Worm (Caenorhabditis elegans) whole organism, L2 larva: ENCODE measurements around the gene algn-9.

ENCODE experiments used
- C34F6.9 ChIP-seq: fragments of 150-350 bp; optimal IDR thresholded peaks from 2 replicates; lab custom pipeline; 2014; ENCODE audit warnings: missing biosample characterization, missing genetic modification characterization
- F13H6.1 ChIP-seq: sonication (generic microtip); optimal IDR thresholded peaks from 2 replicates; lab custom pipeline; 2016; ENCODE audit warnings: missing genetic modification characterization, missing compliant biosample characterization
- R02D3.7 ChIP-seq: fragments of 150-350 bp; optimal IDR thresholded peaks from 2 replicates; lab custom pipeline; 2014; ENCODE audit warnings: missing biosample characterization, missing genetic modification characterization
- Y55F3AM.14 ChIP-seq: fragments of 200-800 bp; sonication (Bioruptor generic); optimal IDR thresholded peaks from 2 replicates; lab custom pipeline; 2018; ENCODE audit warnings: mild to moderate bottlenecking, missing genetic modification characterization, missing compliant biosample characterization
- ZK546.5 ChIP-seq: sonication (generic microtip); optimal IDR thresholded peaks from 2 replicates; lab custom pipeline; 2017; ENCODE audit warnings: missing biosample characterization, missing genetic modification characterization
- alr-1 ChIP-seq: fragments of 150-350 bp; optimal IDR thresholded peaks from 2 replicates; lab custom pipeline; 2014; ENCODE audit warnings: missing biosample characterization, missing genetic modification characterization
- aly-2 ChIP-seq: fragments of 150-350 bp; optimal IDR thresholded peaks from 2 replicates; lab custom pipeline; 2014; ENCODE audit warnings: missing biosample characterization, missing genetic modification characterization
- ama-1 ChIP-seq: fragments of 150-350 bp; optimal IDR thresholded peaks from 2 replicates; lab custom pipeline; 2018; ENCODE audit warnings: inconsistent platforms
- blmp-1 ChIP-seq: sonication (generic microtip); optimal IDR thresholded peaks from 2 replicates; lab custom pipeline; 2017; ENCODE audit warnings: missing genetic modification characterization, mild to moderate bottlenecking, missing compliant biosample characterization, antibody characterized with exemption, moderate library complexity; ENCODE audit not compliant: insufficient read depth
- ceh-16 ChIP-seq: fragments of 150-350 bp; optimal IDR thresholded peaks from 2 replicates; lab custom pipeline; 2014; ENCODE audit warnings: missing biosample characterization, missing genetic modification characterization
- ceh-82 ChIP-seq: fragments of 150-350 bp; optimal IDR thresholded peaks from 2 replicates; lab custom pipeline; 2014; ENCODE audit warnings: missing biosample characterization, missing genetic modification characterization
- crh-2 ChIP-seq: sonication (generic microtip); optimal IDR thresholded peaks from 2 replicates; lab custom pipeline; 2017; ENCODE audit warnings: missing biosample characterization, missing genetic modification characterization
- dmd-4 ChIP-seq: sonication (generic microtip); optimal IDR thresholded peaks from 2 replicates; lab custom pipeline; 2017; ENCODE audit warnings: missing biosample characterization, missing genetic modification characterization
- egl-27 ChIP-seq: sonication (generic microtip); optimal IDR thresholded peaks from 3 replicates; lab custom pipeline; 2017; ENCODE audit warnings: missing biosample characterization, missing genetic modification reagents, missing genetic modification characterization
- elt-1 ChIP-seq: fragments of 150-350 bp; optimal IDR thresholded peaks from 2 replicates; lab custom pipeline; 2014; ENCODE audit warnings: missing biosample characterization, missing genetic modification characterization
- elt-3 ChIP-seq: sonication (generic microtip); optimal IDR thresholded peaks from 2 replicates; lab custom pipeline; 2017; ENCODE audit warnings: missing biosample characterization, missing genetic modification characterization
- fos-1 ChIP-seq: fragments of 150-350 bp; optimal IDR thresholded peaks from 2 replicates; lab custom pipeline; 2014; ENCODE audit warnings: missing biosample characterization, missing genetic modification characterization
- gmeb-1 ChIP-seq: fragments of 150-350 bp; optimal IDR thresholded peaks from 2 replicates; lab custom pipeline; 2014; ENCODE audit warnings: missing biosample characterization, missing genetic modification characterization
- lin-11 ChIP-seq: fragments of 150-350 bp; sonication (generic microtip); optimal IDR thresholded peaks from 2 replicates; lab custom pipeline; 2014; ENCODE audit warnings: missing biosample characterization, missing genetic modification characterization, inconsistent platforms, mixed read lengths
- lin-13 ChIP-seq: fragments of 150-350 bp; optimal IDR thresholded peaks from 2 replicates; lab custom pipeline; 2014; ENCODE audit warnings: missing biosample characterization, missing genetic modification reagents, missing genetic modification characterization
- lin-39 ChIP-seq: fragments of 150-350 bp; optimal IDR thresholded peaks from 2 replicates; lab custom pipeline; 2014; ENCODE audit warnings: missing biosample characterization, missing genetic modification reagents, missing genetic modification characterization
- lsy-2 ChIP-seq, 2 experiments: fragments of 150-350 bp in 1 of 2; sonication (generic microtip) in 1 of 2; optimal IDR thresholded peaks; 2 replicates each; lab custom pipeline; 2014 to 2017; ENCODE audit warnings: missing biosample characterization in 2 of 2, missing genetic modification characterization in 2 of 2
- mab-5 ChIP-seq: fragments of 150-350 bp; optimal IDR thresholded peaks from 2 replicates; lab custom pipeline; 2014; ENCODE audit warnings: missing biosample characterization, missing genetic modification characterization
- mbf-1 ChIP-seq: sonication (generic microtip); optimal IDR thresholded peaks from 2 replicates; lab custom pipeline; 2017; ENCODE audit warnings: missing biosample characterization, missing genetic modification characterization
- mdl-1 ChIP-seq, 2 experiments: fragments of 150-350 bp in 1 of 2; sonication (generic microtip) in 1 of 2; optimal IDR thresholded peaks; 2 replicates each; lab custom pipeline; 2017; ENCODE audit warnings: missing biosample characterization in 2 of 2, missing genetic modification characterization in 2 of 2
- nhr-10 ChIP-seq: sonication (generic microtip); optimal IDR thresholded peaks from 2 replicates; lab custom pipeline; 2017; ENCODE audit warnings: missing biosample characterization, missing genetic modification characterization
- nhr-11 ChIP-seq: fragments of 150-350 bp; optimal IDR thresholded peaks from 2 replicates; lab custom pipeline; 2014; ENCODE audit warnings: missing biosample characterization, missing genetic modification characterization
- nhr-12 ChIP-seq: fragments of 150-350 bp; optimal IDR thresholded peaks from 2 replicates; lab custom pipeline; 2014; ENCODE audit warnings: missing biosample characterization, missing genetic modification characterization
- nhr-129 ChIP-seq: fragments of 150-350 bp; optimal IDR thresholded peaks from 2 replicates; lab custom pipeline; 2014; ENCODE audit warnings: missing biosample characterization, missing genetic modification characterization
- nhr-21 ChIP-seq: fragments of 150-350 bp; optimal IDR thresholded peaks from 2 replicates; lab custom pipeline; 2014; ENCODE audit warnings: missing biosample characterization, missing genetic modification characterization
- nhr-23 ChIP-seq: fragments of 150-350 bp; optimal IDR thresholded peaks from 2 replicates; lab custom pipeline; 2014; ENCODE audit warnings: missing biosample characterization, missing genetic modification reagents, missing genetic modification characterization
- nhr-237 ChIP-seq: fragments of 150-350 bp; optimal IDR thresholded peaks from 2 replicates; lab custom pipeline; 2014; ENCODE audit warnings: missing biosample characterization, missing genetic modification characterization
- nhr-25 ChIP-seq: fragments of 150-350 bp; sonication (generic microtip); optimal IDR thresholded peaks from 3 replicates; lab custom pipeline; 2014; ENCODE audit warnings: missing biosample characterization, missing genetic modification characterization
- nhr-6 ChIP-seq: fragments of 150-350 bp; optimal IDR thresholded peaks from 2 replicates; lab custom pipeline; 2014; ENCODE audit warnings: missing biosample characterization, missing genetic modification characterization
- nhr-77 ChIP-seq: fragments of 150-350 bp; optimal IDR thresholded peaks from 2 replicates; lab custom pipeline; 2014; ENCODE audit warnings: missing biosample characterization, missing genetic modification characterization
- peb-1 ChIP-seq: fragments of 150-350 bp; optimal IDR thresholded peaks from 2 replicates; lab custom pipeline; 2014; ENCODE audit warnings: missing biosample characterization, missing genetic modification characterization
- sem-4 ChIP-seq: fragments of 150-350 bp; optimal IDR thresholded peaks from 2 replicates; lab custom pipeline; 2014; ENCODE audit warnings: missing biosample characterization, missing genetic modification reagents, missing genetic modification characterization
- skn-1 ChIP-seq: sonication (generic microtip); optimal IDR thresholded peaks from 2 replicates; lab custom pipeline; 2017; ENCODE audit warnings: missing biosample characterization, missing genetic modification characterization
- sma-3 ChIP-seq: sonication (generic microtip); optimal IDR thresholded peaks from 2 replicates; lab custom pipeline; 2016; ENCODE audit warnings: missing genetic modification reagents, missing genetic modification characterization, missing compliant biosample characterization
- sma-9 ChIP-seq, 2 experiments: fragments of 150-350 bp in 1 of 2; sonication (generic microtip) in 1 of 2; optimal IDR thresholded peaks; 2 replicates each; lab custom pipeline; 2014 to 2016; ENCODE audit warnings: missing genetic modification characterization in 2 of 2, mild to moderate bottlenecking in 1 of 2, missing biosample characterization in 1 of 2, missing compliant biosample characterization in 1 of 2, missing genetic modification reagents in 1 of 2, moderate library complexity in 1 of 2
- snpc-4 ChIP-seq: fragments of 150-350 bp; optimal IDR thresholded peaks from 2 replicates; lab custom pipeline; 2014; ENCODE audit warnings: missing biosample characterization, missing genetic modification characterization
- unc-39 ChIP-seq: fragments of 150-350 bp; optimal IDR thresholded peaks from 2 replicates; lab custom pipeline; 2014; ENCODE audit warnings: missing biosample characterization, missing genetic modification characterization
- unc-55 ChIP-seq: fragments of 150-350 bp; sonication (generic microtip); optimal IDR thresholded peaks from 3 replicates; lab custom pipeline; 2014; ENCODE audit warnings: missing biosample characterization, missing genetic modification reagents, missing genetic modification characterization
- unc-62 ChIP-seq: fragments of 150-350 bp; optimal IDR thresholded peaks from 2 replicates; lab custom pipeline; 2014; ENCODE audit warnings: missing biosample characterization, missing genetic modification reagents, missing genetic modification characterization
- zag-1 ChIP-seq: fragments of 150-350 bp; optimal IDR thresholded peaks from 2 replicates; lab custom pipeline; 2014; ENCODE audit warnings: missing biosample characterization, missing genetic modification characterization
- ztf-1 ChIP-seq: fragments of 200-800 bp; sonication (Bioruptor generic); conservative IDR thresholded peaks from 2 replicates; pipeline ENCODE4 v1.3.6; 2022; ENCODE audit warnings: missing genetic modification characterization, missing compliant biosample characterization
- ztf-11 ChIP-seq: sonication (generic microtip); optimal IDR thresholded peaks from 2 replicates; lab custom pipeline; 2017; ENCODE audit warnings: missing biosample characterization, missing genetic modification characterization
- ztf-4 ChIP-seq: fragments of 150-350 bp; optimal IDR thresholded peaks from 2 replicates; lab custom pipeline; 2014; ENCODE audit warnings: missing biosample characterization, missing genetic modification characterization

The algn-9 gene

DNA sequence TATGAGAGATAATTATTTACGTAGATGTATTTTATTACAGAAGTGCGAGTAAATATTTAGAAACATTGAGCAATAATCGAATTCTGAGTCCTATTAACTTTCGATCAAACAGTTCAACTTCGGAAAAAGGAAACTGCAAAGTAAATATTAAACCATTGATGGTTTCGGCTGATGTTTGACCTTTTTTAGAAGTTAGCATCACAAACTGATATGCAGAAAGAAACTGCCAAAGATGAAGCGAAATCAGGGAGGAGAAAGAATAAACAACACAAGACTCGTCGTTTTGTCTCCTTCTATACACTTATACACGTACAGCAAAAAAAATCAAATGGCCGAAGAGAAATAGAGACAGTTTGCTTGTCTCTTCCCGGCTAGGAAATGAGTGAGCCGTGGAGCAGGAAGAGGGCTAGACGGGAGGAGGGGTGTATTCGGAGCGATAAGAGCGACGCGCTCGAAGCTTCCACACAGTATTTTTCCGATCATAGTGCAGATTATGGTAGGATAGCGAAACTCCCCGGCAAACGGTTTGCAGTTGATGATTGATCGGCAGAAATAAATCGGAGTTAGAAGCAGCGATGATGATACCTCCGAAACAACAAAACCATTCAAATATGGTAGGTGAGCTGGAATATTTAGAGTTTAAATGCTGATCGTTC lies 27.5 kb upstream of the algn-9 start:
- TF ChIP-seq F13H6.1, result no peak
- TF ChIP-seq fos-1 (tag; lab: Kevin White, UChicago), result peak; percentile 39
- TF ChIP-seq zag-1 (tag; lab: Kevin White, UChicago), result no peak
- peak; percentile 45 for TF ChIP-seq sma-9 (GFP tag; optimal IDR thresholded peaks at IDR 0.05; lab: Kevin White, UChicago)
- no peak for TF ChIP-seq sma-9 (tag; optimal IDR thresholded peaks at IDR 0.05; lab: Kevin White, UChicago)
- peak; percentile 23 for TF ChIP-seq nhr-129 (tag; lab: Kevin White, UChicago)
- TF ChIP-seq, all 48 proteins: peak for 3

- TF ChIP-seq unc-62 (GFP tag; lab: Kevin White, UChicago), result no peak
- peak; percentile 13 for TF ChIP-seq snpc-4 (tag; lab: Kevin White, UChicago)
- no peak for TF ChIP-seq R02D3.7 (tag; lab: Kevin White, UChicago)
- TF ChIP-seq egl-27 (tag; lab: Kevin White, UChicago), result no peak
- TF ChIP-seq elt-3, result no peak
- no peak for TF ChIP-seq lin-11 (tag; lab: Kevin White, UChicago)
- no peak for TF ChIP-seq nhr-10 (tag; lab: Kevin White, UChicago)
- peak; percentile 32 for TF ChIP-seq lin-13
- peak; percentile 79 for TF ChIP-seq crh-2
- no peak for TF ChIP-seq nhr-237 (tag; lab: Kevin White, UChicago)
- TF ChIP-seq ZK546.5, result no peak
- peak; percentile 41 for TF ChIP-seq sma-3 (GFP tag; lab: Kevin White, UChicago)
- TF ChIP-seq zag-1 (tag; lab: Kevin White, UChicago), result no peak
- TF ChIP-seq mdl-1 (tag; optimal IDR thresholded peaks at IDR 0.05; lab: Kevin White, UChicago), result peak in 1 of 2 experiments; percentile 50
- no peak for TF ChIP-seq lin-39
- TF ChIP-seq skn-1, result no peak
- TF ChIP-seq nhr-23, result no peak
- TF ChIP-seq nhr-6 (tag; lab: Kevin White, UChicago), result peak; percentile 71
- no peak for TF ChIP-seq unc-55 (GFP tag; lab: Kevin White, UChicago)
- no peak for TF ChIP-seq ztf-1
- peak; percentile 37 for TF ChIP-seq gmeb-1 (tag; lab: Kevin White, UChicago)
- TF ChIP-seq ceh-82 (tag; lab: Kevin White, UChicago), result no peak
- peak; percentile 90 for TF ChIP-seq nhr-25 (tag; lab: Kevin White, UChicago)
- no peak for TF ChIP-seq aly-2 (tag; lab: Kevin White, UChicago)
- TF ChIP-seq sem-4 (tag; lab: Kevin White, UChicago), result no peak
- TF ChIP-seq F13H6.1, result peak; percentile 36
- no peak for TF ChIP-seq mab-5 (tag; lab: Kevin White, UChicago)
- TF ChIP-seq dmd-4, result no peak
- peak; percentile 80 for TF ChIP-seq C34F6.9
- no peak for TF ChIP-seq alr-1 (tag; lab: Kevin White, UChicago)
- no peak for TF ChIP-seq mbf-1 (tag; lab: Kevin White, UChicago)
- no peak for TF ChIP-seq peb-1 (tag; lab: Kevin White, UChicago)
- no peak for TF ChIP-seq elt-1
- TF ChIP-seq nhr-12 (tag; lab: Kevin White, UChicago), result no peak
- no peak for TF ChIP-seq Y55F3AM.14 (GFP tag; lab: Kevin White, UChicago)
- TF ChIP-seq nhr-77 (tag; lab: Kevin White, UChicago), result no peak
- peak; percentile 93 for TF ChIP-seq ztf-4 (tag; lab: Kevin White, UChicago)
- TF ChIP-seq nhr-129 (tag; lab: Kevin White, UChicago), result peak; percentile 85
- TF ChIP-seq ceh-16 (tag; lab: Kevin White, UChicago), result no peak
- TF ChIP-seq ama-1, result peak; percentile 15
- no peak for TF ChIP-seq ztf-11
- peak; percentile 5 for TF ChIP-seq fos-1 (tag; lab: Kevin White, UChicago)
- TF ChIP-seq nhr-11 (tag; lab: Kevin White, UChicago), result peak; percentile 41
- peak; percentile 75 for TF ChIP-seq blmp-1
- peak in 1 of 2 experiments; percentile 62 for TF ChIP-seq lsy-2 (tag; optimal IDR thresholded peaks at IDR 0.05; lab: Kevin White, UChicago)
- TF ChIP-seq nhr-21 (tag; lab: Kevin White, UChicago), result peak; percentile 79
- TF ChIP-seq sma-9 (GFP tag; optimal IDR thresholded peaks at IDR 0.05; lab: Kevin White, UChicago), result peak; percentile 77
- TF ChIP-seq sma-9 (tag; optimal IDR thresholded peaks at IDR 0.05; lab: Kevin White, UChicago), result no peak
- no peak for TF ChIP-seq unc-39 (tag; lab: Kevin White, UChicago)
These were observed 26.9 kb upstream of the algn-9 start for ce11 chrII:10557206-10557574.
